Worm (Caenorhabditis elegans): ENCODE measurements around the gene Y46G5A.29.

DNA sequence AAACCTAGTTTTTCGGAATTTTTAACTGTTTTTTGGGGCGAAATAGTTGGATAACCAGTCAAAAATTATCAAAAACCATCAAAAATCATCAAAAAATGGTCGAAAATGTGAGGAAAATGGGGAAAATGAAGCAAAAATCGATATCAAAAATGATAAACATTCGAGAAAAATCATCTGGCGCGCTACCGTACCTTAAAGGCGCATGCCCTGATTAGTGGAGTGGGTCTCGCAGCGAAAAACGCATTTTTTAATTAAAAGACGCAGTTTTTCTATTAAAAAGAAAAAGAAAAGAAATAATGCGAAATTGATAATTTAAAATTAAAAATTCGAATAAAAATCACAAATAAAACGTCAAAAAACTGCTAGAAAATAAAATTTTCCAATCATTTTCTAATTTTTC is 24.4 kb downstream of the Y46G5A.29 start, which contains the start of gene F35C5.1:
- TF ChIP-seq lin-11 (tag; optimal IDR thresholded peaks at IDR 0.05), result no peak
- no peak for TF ChIP-seq rnt-1 (tag; optimal IDR thresholded peaks at IDR 0.05)

Data from whole organism, late embryonic.